Worm (Caenorhabditis elegans): ENCODE results near the gene srg-50.

DNA sequence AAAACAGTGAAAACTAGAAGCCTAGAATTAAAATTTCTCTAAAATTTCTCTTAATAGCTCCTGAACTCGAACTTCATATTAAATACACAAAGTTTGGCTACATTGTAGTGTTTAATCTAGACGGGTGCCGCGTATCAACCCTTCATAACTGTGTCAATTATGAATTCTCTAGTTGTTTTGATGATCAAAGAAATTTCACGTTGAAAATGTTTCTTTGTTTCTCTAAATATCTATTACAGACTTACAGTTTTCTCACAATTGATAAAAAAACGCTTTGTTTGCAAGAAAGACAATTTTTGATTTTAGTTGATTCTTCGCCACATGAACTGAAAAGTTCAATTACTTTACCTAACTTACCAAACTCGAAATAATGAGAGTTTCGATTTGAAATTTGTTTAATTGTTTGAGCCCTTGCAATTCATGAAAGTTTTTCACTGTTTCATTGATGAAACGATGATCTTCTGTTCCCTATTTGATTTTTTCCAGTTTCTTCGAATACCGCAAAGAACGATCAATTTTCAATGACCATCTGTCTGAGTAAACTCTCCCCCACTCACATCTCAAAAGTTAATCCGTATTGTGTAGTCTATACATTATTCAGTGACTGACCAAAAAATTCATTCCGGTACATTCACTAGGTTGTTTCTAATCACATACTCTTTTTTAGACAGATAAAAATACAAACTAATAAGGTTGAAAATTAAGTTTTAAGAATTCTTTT lies 28.2 kb downstream of the srg-50 start:
- TF ChIP-seq flt-1 (GFP tag; IDR thresholded peaks at IDR 0.05) = no peak
- no peak for TF ChIP-seq tab-1 (GFP tag; IDR thresholded peaks at IDR 0.05)
- TF ChIP-seq ztf-23 (GFP tag; IDR thresholded peaks at IDR 0.05) = no peak
- no peak for TF ChIP-seq T22C8.4 (GFP tag; IDR thresholded peaks at IDR 0.05)
